Comparison of ENCODE assay signal across 7 worm cellular contexts in genomic region chrII:15212260-15212914, ce11.
TF ChIP-seq lines count a peak whose summit lies in the region.

No protein-coding gene starts in this region.

TF ChIP-seq in whole organism, L1 larva, 84 proteins besides CTCF, POLR2A, EP300 and RAD21 (continues in another document):
- TF ChIP-seq mef-2 (tag; optimal IDR thresholded peaks at IDR 0.05; lab: Kevin White, UChicago) = no peak
- TF ChIP-seq vab-15 (tag; optimal IDR thresholded peaks at IDR 0.05; lab: Kevin White, UChicago) = no peak
- TF ChIP-seq unc-86 (tag; optimal IDR thresholded peaks at IDR 0.05; lab: Kevin White, UChicago) = no peak
- TF ChIP-seq unc-98 (GFP tag; IDR thresholded peaks at IDR 0.05; lab: Robert Waterston, UW) = no peak
- TF ChIP-seq nhr-20 (tag; optimal IDR thresholded peaks at IDR 0.05; lab: Kevin White, UChicago) = peak; percentile 87
- no peak for TF ChIP-seq isw-1 (GFP tag; IDR thresholded peaks at IDR 0.05; lab: Robert Waterston, UW)
- TF ChIP-seq lin-13 (GFP tag; optimal IDR thresholded peaks at IDR 0.05; lab: Kevin White, UChicago) = peak; percentile 39
- TF ChIP-seq zip-4 (GFP tag; optimal IDR thresholded peaks at IDR 0.05; lab: Kevin White, UChicago) = no peak
- no peak for TF ChIP-seq pag-3 (tag; optimal IDR thresholded peaks at IDR 0.05; lab: Kevin White, UChicago; ENCODE audit: borderline replicate concordance, insufficient read depth)
- TF ChIP-seq rnt-1 (tag; optimal IDR thresholded peaks at IDR 0.05; lab: Kevin White, UChicago) = peak; percentile 1
- TF ChIP-seq nhr-71 (tag; optimal IDR thresholded peaks at IDR 0.05; lab: Kevin White, UChicago) = peak; percentile 83
- peak; percentile 62 for TF ChIP-seq nhr-77 (tag; optimal IDR thresholded peaks at IDR 0.05; lab: Kevin White, UChicago)

TF ChIP-seq in whole organism, L2 larva, 48 proteins besides CTCF, POLR2A, EP300 and RAD21 (continues in another document):
- peak; percentile 57 for TF ChIP-seq ztf-4 (tag; optimal IDR thresholded peaks at IDR 0.05; lab: Kevin White, UChicago)
- no peak for TF ChIP-seq nhr-6 (tag; optimal IDR thresholded peaks at IDR 0.05; lab: Kevin White, UChicago)
- no peak for TF ChIP-seq ceh-82 (tag; optimal IDR thresholded peaks at IDR 0.05; lab: Kevin White, UChicago)
- peak; percentile 71 for TF ChIP-seq blmp-1 (tag; optimal IDR thresholded peaks at IDR 0.05; lab: Kevin White, UChicago; ENCODE audit: insufficient read depth)
- TF ChIP-seq zag-1 (tag; optimal IDR thresholded peaks at IDR 0.05; lab: Kevin White, UChicago) = no peak
- no peak for TF ChIP-seq C34F6.9 (tag; optimal IDR thresholded peaks at IDR 0.05; lab: Kevin White, UChicago)
- TF ChIP-seq nhr-237 (tag; optimal IDR thresholded peaks at IDR 0.05; lab: Kevin White, UChicago) = no peak
- TF ChIP-seq mab-5 (tag; optimal IDR thresholded peaks at IDR 0.05; lab: Kevin White, UChicago) = no peak
- peak; percentile 86 for TF ChIP-seq nhr-25 (tag; optimal IDR thresholded peaks at IDR 0.05; lab: Kevin White, UChicago)
- TF ChIP-seq alr-1 (tag; optimal IDR thresholded peaks at IDR 0.05; lab: Kevin White, UChicago) = no peak
- TF ChIP-seq egl-27 (tag; optimal IDR thresholded peaks at IDR 0.05; lab: Kevin White, UChicago) = no peak
- TF ChIP-seq dmd-4 (tag; optimal IDR thresholded peaks at IDR 0.05; lab: Kevin White, UChicago) = no peak
- TF ChIP-seq ZK546.5 (tag; optimal IDR thresholded peaks at IDR 0.05; lab: Kevin White, UChicago) = no peak
- TF ChIP-seq ceh-16 (tag; optimal IDR thresholded peaks at IDR 0.05; lab: Kevin White, UChicago) = peak; percentile 46

TF ChIP-seq in whole organism, L3 larva, 47 proteins besides CTCF, POLR2A, EP300 and RAD21 (continues in another document):
- TF ChIP-seq nhr-11 (tag; optimal IDR thresholded peaks at IDR 0.05; lab: Kevin White, UChicago) (no peak), aly-2 (tag; optimal IDR thresholded peaks at IDR 0.05; lab: Kevin White, UChicago) (no peak), nhr-12 (tag; optimal IDR thresholded peaks at IDR 0.05; lab: Kevin White, UChicago) (no peak), lin-39 (tag; optimal IDR thresholded peaks at IDR 0.05; lab: Kevin White, UChicago) (peak; percentile 2), eor-1 (tag; optimal IDR thresholded peaks at IDR 0.05; lab: Kevin White, UChicago) (no peak), nhr-25 (tag; optimal IDR thresholded peaks at IDR 0.05; lab: Kevin White, UChicago) (peak; percentile 82), mdl-1 (tag; optimal IDR thresholded peaks at IDR 0.05; lab: Kevin White, UChicago) (no peak), lin-15B (tag; optimal IDR thresholded peaks at IDR 0.05; lab: Kevin White, UChicago) (no peak), tbx-2 (tag; optimal IDR thresholded peaks at IDR 0.05; lab: Kevin White, UChicago) (no peak), nhr-23 (tag; optimal IDR thresholded peaks at IDR 0.05; lab: Kevin White, UChicago) (peak; percentile 32), pqm-1 (tag; optimal IDR thresholded peaks at IDR 0.05; lab: Kevin White, UChicago) (no peak), nhr-43 (tag; optimal IDR thresholded peaks at IDR 0.05; lab: Kevin White, UChicago; ENCODE audit: poor library complexity, severe bottlenecking) (no peak), ceh-82 (tag; optimal IDR thresholded peaks at IDR 0.05; lab: Kevin White, UChicago) (no peak), ceh-16 (tag; optimal IDR thresholded peaks at IDR 0.05; lab: Kevin White, UChicago) (no peak)

TF ChIP-seq in whole organism, L4 larva, 104 proteins besides CTCF, POLR2A, EP300 and RAD21 (continues in another document):
- peak; percentile 61 for TF ChIP-seq nhr-28 (tag; optimal IDR thresholded peaks at IDR 0.05; lab: Kevin White, UChicago)
- TF ChIP-seq dmd-8 (GFP tag; IDR thresholded peaks at IDR 0.05; lab: Robert Waterston, UW) = no peak
- TF ChIP-seq aha-1 (tag; lab: Kevin White, UChicago) = peak; percentile 99
- peak; percentile 71 for TF ChIP-seq hlh-30 (tag; optimal IDR thresholded peaks at IDR 0.05; lab: Kevin White, UChicago; ENCODE audit: insufficient read depth)
- TF ChIP-seq R02D3.7 (tag; optimal IDR thresholded peaks at IDR 0.05; lab: Kevin White, UChicago) = no peak
- TF ChIP-seq hlh-11 (tag; optimal IDR thresholded peaks at IDR 0.05; lab: Kevin White, UChicago) = peak; percentile 63
- TF ChIP-seq set-16 (GFP tag; IDR thresholded peaks at IDR 0.05; lab: Robert Waterston, UW) = peak; percentile 12; the same call in 1 of the 2 replicates
- TF ChIP-seq ama-1 (optimal IDR thresholded peaks at IDR 0.05; lab: Kevin White, UChicago) = peak; percentile 76
- 0 out of 2 replicates have a peak, but pooled peaks have one; percentile 6 for TF ChIP-seq dmd-6 (GFP tag; IDR thresholded peaks at IDR 0.05; lab: Robert Waterston, UW)
- no peak for TF ChIP-seq lin-13 (GFP tag; optimal IDR thresholded peaks at IDR 0.05; lab: Kevin White, UChicago)
- peak; percentile 56 for TF ChIP-seq nhr-10 (tag; optimal IDR thresholded peaks at IDR 0.05; lab: Kevin White, UChicago)
- peak in 1 of 2 experiments; percentile 89 for TF ChIP-seq unc-62 (GFP tag; optimal IDR thresholded peaks at IDR 0.05 in 1 of 2; lab: Kevin White, UChicago)
- no peak for TF ChIP-seq unc-62 (tag; optimal IDR thresholded peaks at IDR 0.05; lab: Kevin White, UChicago)
- TF ChIP-seq sdz-12 (GFP tag; optimal IDR thresholded peaks at IDR 0.05; lab: Kevin White, UChicago) = no peak

TF ChIP-seq in whole organism, late embryonic, 69 proteins besides CTCF, POLR2A, EP300 and RAD21:
- TF ChIP-seq ceh-18 (tag; optimal IDR thresholded peaks at IDR 0.05; lab: Kevin White, UChicago) = peak; percentile 14
- TF ChIP-seq hlh-30 (tag; optimal IDR thresholded peaks at IDR 0.05; lab: Kevin White, UChicago; ENCODE audit: insufficient read depth) = peak; percentile 29
- no peak for TF ChIP-seq pros-1 (tag; optimal IDR thresholded peaks at IDR 0.05; lab: Kevin White, UChicago)
- TF ChIP-seq tbx-7 (tag; optimal IDR thresholded peaks at IDR 0.05; lab: Kevin White, UChicago) = no peak
- no peak for TF ChIP-seq T23F11.4 (GFP tag; optimal IDR thresholded peaks at IDR 0.05; lab: Kevin White, UChicago)
- TF ChIP-seq ceh-2 (tag; optimal IDR thresholded peaks at IDR 0.05; lab: Kevin White, UChicago) = no peak
- no peak for TF ChIP-seq unc-55 (GFP tag; optimal IDR thresholded peaks at IDR 0.05; lab: Kevin White, UChicago)

TF ChIP-seq in whole organism, midembryonic, 9 proteins besides CTCF, POLR2A, EP300 and RAD21:
- TF ChIP-seq ztf-23 (GFP tag; IDR thresholded peaks at IDR 0.05; lab: Robert Waterston, UW) (peak; percentile 32; the same call in 1 of the 2 replicates), ref-1 (GFP tag; conservative IDR thresholded peaks at IDR 0.05; lab: Robert Waterston, UW) (no peak)

TF ChIP-seq in whole organism, young adult, 124 proteins besides CTCF, POLR2A, EP300 and RAD21:
- TF ChIP-seq hmg-1.2 (GFP tag; IDR thresholded peaks at IDR 0.05; lab: Robert Waterston, UW) (0 out of 2 replicates have a peak, but pooled peaks have one; percentile 17), hrde-1 (tag; optimal IDR thresholded peaks at IDR 0.05; lab: Kevin White, UChicago; ENCODE audit: borderline replicate concordance) (no peak), hlh-12 (tag; optimal IDR thresholded peaks at IDR 0.05; lab: Kevin White, UChicago) (no peak), cebp-1 (GFP tag; IDR thresholded peaks at IDR 0.05; lab: Robert Waterston, UW) (no peak), cebp-1 (tag; optimal IDR thresholded peaks at IDR 0.05; lab: Kevin White, UChicago) (peak; percentile 61), ceh-27 (GFP tag; optimal IDR thresholded peaks at IDR 0.05; lab: Kevin White, UChicago) (peak; percentile 54), lin-40 (tag; optimal IDR thresholded peaks at IDR 0.05; lab: Kevin White, UChicago) (peak; percentile 62), nfyb-1 (GFP tag; IDR thresholded peaks at IDR 0.05; lab: Robert Waterston, UW) (0 out of 2 replicates have a peak, but pooled peaks have one; percentile 45), B0336.3 (GFP tag; IDR thresholded peaks at IDR 0.05; lab: Robert Waterston, UW) (peak; percentile 24; the same call in 1 of the 2 replicates), xnd-1 (tag; optimal IDR thresholded peaks at IDR 0.05; lab: Kevin White, UChicago) (no peak), ztf-26 (tag; optimal IDR thresholded peaks at IDR 0.05; lab: Kevin White, UChicago) (peak; percentile 80)
TF ChIP-seq in whole organism, young adult: peak in this region for 7.
